Worm (Caenorhabditis elegans): ENCODE measurements around the gene R07B7.9.

The R07B7.9 gene

DNA sequence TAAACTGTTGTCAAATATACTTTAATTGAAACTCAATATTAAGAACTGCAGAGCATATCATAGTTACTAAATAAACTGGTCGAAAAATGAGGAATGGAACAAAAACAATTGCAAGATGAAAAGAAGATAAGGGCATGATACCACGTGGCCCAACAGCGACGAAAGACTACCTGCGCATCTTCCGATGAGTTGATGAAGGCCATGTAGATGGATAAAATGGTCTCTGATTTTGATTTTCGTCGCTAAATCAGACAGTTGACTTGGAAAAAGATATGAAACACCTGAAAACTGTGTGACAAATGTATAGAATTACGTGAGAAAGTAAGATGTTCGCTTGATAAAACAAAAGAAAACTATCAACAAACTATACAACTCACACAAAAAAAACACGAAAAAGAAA is 8.7 kb downstream of the R07B7.9 start:
- TF ChIP-seq flt-1 (GFP tag; IDR thresholded peaks at IDR 0.05) = no peak
- TF ChIP-seq tra-4 (tag; optimal IDR thresholded peaks at IDR 0.05) = no peak

DNA sequence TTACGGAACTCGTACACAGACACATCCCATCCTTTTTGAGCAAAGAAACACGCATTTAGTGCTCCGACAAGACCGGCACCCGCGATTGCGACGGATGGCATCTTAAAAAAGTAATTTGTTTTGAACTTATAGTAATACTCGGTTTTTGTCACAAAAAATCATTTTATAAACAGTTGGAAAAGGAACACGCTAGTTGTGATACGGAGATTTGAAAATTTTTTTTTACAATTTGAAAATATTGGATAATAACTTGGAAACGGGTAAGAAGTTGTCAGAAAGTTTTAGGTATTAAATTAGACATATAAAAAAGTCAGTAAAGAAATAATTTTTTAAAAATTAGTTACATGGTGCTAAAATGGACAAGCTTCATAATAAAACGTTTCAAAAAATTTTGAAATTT is 9.8 kb downstream of the R07B7.9 start, which contains the start of gene kmo-1:
Gene kmo-1 (minus strand): TSS at position 101 of the 400 bp plus-strand sequence.
- TF ChIP-seq ama-1 (optimal IDR thresholded peaks at IDR 0.05) (no peak), tra-4 (tag; optimal IDR thresholded peaks at IDR 0.05) (no peak), aly-1 (tag; optimal IDR thresholded peaks at IDR 0.05) (no peak), hmbx-1 (tag; optimal IDR thresholded peaks at IDR 0.05) (no peak), F13C5.2 (tag; optimal IDR thresholded peaks at IDR 0.05) (no peak), flt-1 (GFP tag; IDR thresholded peaks at IDR 0.05) (no peak), B0310.2 (tag; optimal IDR thresholded peaks at IDR 0.05) (no peak), scrt-1 (GFP tag; IDR thresholded peaks at IDR 0.05) (no peak), hnd-1 (tag; optimal IDR thresholded peaks at IDR 0.05) (no peak), ceh-36 (tag; optimal IDR thresholded peaks at IDR 0.05) (no peak), ceh-13 (GFP tag; optimal IDR thresholded peaks at IDR 0.05) (no peak), tbx-11 (GFP tag; IDR thresholded peaks at IDR 0.05) (no peak), pes-1 (GFP tag; IDR thresholded peaks at IDR 0.05) (no peak), hmg-4 (GFP tag; optimal IDR thresholded peaks at IDR 0.05) (no peak)

DNA sequence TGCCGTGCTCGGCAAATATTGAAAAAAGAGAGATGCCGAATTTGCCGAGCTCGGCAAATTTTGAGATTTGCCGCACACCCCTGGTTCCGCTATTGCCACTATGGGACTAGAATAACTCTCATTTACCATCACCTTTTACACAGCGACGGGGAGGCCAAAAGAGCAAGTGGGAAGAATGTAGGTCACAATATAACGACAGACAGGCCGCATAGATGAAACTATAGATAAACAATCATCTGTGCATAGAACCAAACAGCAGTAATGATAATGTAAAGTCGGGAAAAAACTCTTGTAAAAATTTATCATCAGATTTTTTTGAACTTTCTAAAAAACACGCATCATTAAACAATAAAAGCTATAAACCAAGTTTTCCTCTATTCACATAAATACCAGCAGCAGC is 11.7 kb downstream of the R07B7.9 start, which contains the start of gene kmo-2:
Gene kmo-2 (minus strand): TSS at position 101 of the 400 bp plus-strand sequence.
- TF ChIP-seq scrt-1 (GFP tag; IDR thresholded peaks at IDR 0.05) (no peak), ceh-36 (tag; optimal IDR thresholded peaks at IDR 0.05) (no peak), tra-4 (tag; optimal IDR thresholded peaks at IDR 0.05) (no peak), ets-7 (tag; optimal IDR thresholded peaks at IDR 0.05) (no peak), hmbx-1 (tag; optimal IDR thresholded peaks at IDR 0.05) (no peak), tbx-37 (GFP tag; conservative IDR thresholded peaks at IDR 0.05) (no peak), B0310.2 (tag; optimal IDR thresholded peaks at IDR 0.05) (no peak), hmg-4 (GFP tag; optimal IDR thresholded peaks at IDR 0.05) (no peak)

- TF ChIP-seq hmg-4 (GFP tag; optimal IDR thresholded peaks at IDR 0.05) = no peak
- TF ChIP-seq F13C5.2 (tag; optimal IDR thresholded peaks at IDR 0.05) = no peak
- no peak for TF ChIP-seq pes-1 (GFP tag; IDR thresholded peaks at IDR 0.05)
- no peak for TF ChIP-seq tbx-11 (GFP tag; IDR thresholded peaks at IDR 0.05)
- TF ChIP-seq tbx-37 (GFP tag; conservative IDR thresholded peaks at IDR 0.05) = no peak
- TF ChIP-seq tra-4 (tag; optimal IDR thresholded peaks at IDR 0.05) = no peak
- no peak for TF ChIP-seq hmbx-1 (tag; optimal IDR thresholded peaks at IDR 0.05)
- no peak for TF ChIP-seq sea-1 (GFP tag; conservative IDR thresholded peaks at IDR 0.05)
- TF ChIP-seq ceh-13 (GFP tag; optimal IDR thresholded peaks at IDR 0.05) = no peak
- no peak for TF ChIP-seq ama-1 (optimal IDR thresholded peaks at IDR 0.05)
These were observed 14.3 kb downstream of the R07B7.9 start for ce11 chrV:12065859-12066258.

DNA sequence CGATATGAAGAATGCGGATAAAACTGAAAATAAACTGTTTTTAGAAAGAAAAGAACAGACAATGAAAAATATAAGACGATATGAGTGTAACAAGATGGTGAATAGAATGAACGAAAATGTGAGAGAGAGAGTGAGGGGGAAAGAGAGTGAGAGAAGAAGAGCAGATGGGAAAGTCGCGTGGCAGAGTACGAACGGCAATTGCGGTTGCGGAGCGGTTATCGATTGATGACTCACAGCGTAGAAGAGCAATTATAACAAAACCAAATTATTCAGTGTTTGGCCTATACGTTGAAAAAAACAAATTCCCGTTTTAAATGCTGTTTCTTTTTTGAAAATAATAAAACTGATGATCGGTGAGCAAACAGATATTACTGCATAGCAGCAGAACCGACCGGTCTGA is 14.8 kb downstream of the R07B7.9 start, which contains the start of gene pqn-53:
Gene pqn-53 (minus strand): TSS at position 23 of the 400 bp plus-strand sequence.
- TF ChIP-seq pes-1 (GFP tag; IDR thresholded peaks at IDR 0.05) = no peak
- TF ChIP-seq ceh-13 (GFP tag; optimal IDR thresholded peaks at IDR 0.05) = no peak
- TF ChIP-seq tra-4 (tag; optimal IDR thresholded peaks at IDR 0.05) = no peak
- TF ChIP-seq ama-1 (optimal IDR thresholded peaks at IDR 0.05) = no peak
- TF ChIP-seq B0310.2 (tag; optimal IDR thresholded peaks at IDR 0.05) = no peak
- no peak for TF ChIP-seq hmbx-1 (tag; optimal IDR thresholded peaks at IDR 0.05)
- TF ChIP-seq scrt-1 (GFP tag; IDR thresholded peaks at IDR 0.05) = no peak
- no peak for TF ChIP-seq aly-1 (tag; optimal IDR thresholded peaks at IDR 0.05)
- TF ChIP-seq hnd-1 (tag; optimal IDR thresholded peaks at IDR 0.05) = no peak
- no peak for TF ChIP-seq F13C5.2 (tag; optimal IDR thresholded peaks at IDR 0.05)
- no peak for TF ChIP-seq ceh-36 (tag; optimal IDR thresholded peaks at IDR 0.05)
- no peak for TF ChIP-seq sea-1 (GFP tag; conservative IDR thresholded peaks at IDR 0.05)
- TF ChIP-seq hmg-4 (GFP tag; optimal IDR thresholded peaks at IDR 0.05) = no peak
- no peak for TF ChIP-seq flt-1 (GFP tag; IDR thresholded peaks at IDR 0.05)
- TF ChIP-seq tbx-11 (GFP tag; IDR thresholded peaks at IDR 0.05) = no peak
- TF ChIP-seq ets-7 (tag; optimal IDR thresholded peaks at IDR 0.05) = no peak

DNA sequence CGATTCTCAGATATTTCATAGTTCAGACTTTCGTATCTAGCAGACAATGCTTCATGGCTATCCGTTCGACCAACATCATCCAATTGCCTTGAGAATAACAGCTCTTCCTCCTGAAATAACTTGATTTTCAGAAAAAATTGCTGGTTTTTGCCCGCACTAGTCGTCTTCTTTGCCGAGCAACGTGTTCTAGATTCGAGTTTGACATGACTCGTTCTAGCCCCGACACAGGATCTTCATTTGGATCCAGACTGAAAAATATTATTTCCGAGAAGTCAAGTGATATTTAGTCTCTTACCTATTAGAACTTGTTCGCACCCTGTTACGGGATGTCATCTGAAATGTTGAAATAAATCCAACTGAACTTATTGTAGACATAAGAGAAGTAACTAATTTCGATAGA is 17.1 kb downstream of the R07B7.9 start, which contains the start of gene clh-6:
Gene clh-6 (minus strand): TSS at position 333 of the 400 bp plus-strand sequence.
- TF ChIP-seq tbx-37 (GFP tag; conservative IDR thresholded peaks at IDR 0.05) = no peak
- peak; percentile 79 for TF ChIP-seq ama-1 (optimal IDR thresholded peaks at IDR 0.05)

DNA sequence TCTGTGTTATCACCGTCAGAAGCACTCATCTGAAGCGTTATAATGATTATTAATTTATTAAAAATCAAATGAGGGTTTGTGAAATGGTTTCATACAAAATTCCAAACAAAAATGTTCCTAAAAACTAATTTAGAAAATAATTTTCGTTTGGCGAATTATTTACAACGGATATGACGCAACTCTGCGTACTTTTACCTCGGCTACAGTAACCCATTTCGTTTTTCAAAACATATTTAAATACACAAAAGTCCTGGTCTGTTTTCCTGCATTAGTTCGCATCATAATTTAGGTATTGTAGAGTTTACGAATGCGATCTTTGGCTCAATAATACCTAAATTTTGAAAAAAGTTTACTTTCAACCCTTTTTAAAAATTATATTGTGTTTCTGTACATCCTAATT is 20.5 kb downstream of the R07B7.9 start, which contains the start of gene R07B7.2:
Gene R07B7.2 (minus strand): TSS at position 35 of the 400 bp plus-strand sequence.
- no peak for TF ChIP-seq hmg-4 (GFP tag; optimal IDR thresholded peaks at IDR 0.05)
- TF ChIP-seq pes-1 (GFP tag; IDR thresholded peaks at IDR 0.05) = no peak
- no peak for TF ChIP-seq ets-7 (tag; optimal IDR thresholded peaks at IDR 0.05)
- no peak for TF ChIP-seq aly-1 (tag; optimal IDR thresholded peaks at IDR 0.05)
- TF ChIP-seq ceh-13 (GFP tag; optimal IDR thresholded peaks at IDR 0.05) = no peak
- no peak for TF ChIP-seq F13C5.2 (tag; optimal IDR thresholded peaks at IDR 0.05)
- no peak for TF ChIP-seq hnd-1 (tag; optimal IDR thresholded peaks at IDR 0.05)
- no peak for TF ChIP-seq hmbx-1 (tag; optimal IDR thresholded peaks at IDR 0.05)
- no peak for TF ChIP-seq flt-1 (GFP tag; IDR thresholded peaks at IDR 0.05)
- TF ChIP-seq ceh-36 (tag; optimal IDR thresholded peaks at IDR 0.05) = no peak
- TF ChIP-seq tra-4 (tag; optimal IDR thresholded peaks at IDR 0.05) = no peak
- TF ChIP-seq B0310.2 (tag; optimal IDR thresholded peaks at IDR 0.05) = no peak
- TF ChIP-seq scrt-1 (GFP tag; IDR thresholded peaks at IDR 0.05) = no peak
- TF ChIP-seq tbx-37 (GFP tag; conservative IDR thresholded peaks at IDR 0.05) = no peak
- TF ChIP-seq sea-1 (GFP tag; conservative IDR thresholded peaks at IDR 0.05) = no peak
- TF ChIP-seq ama-1 (optimal IDR thresholded peaks at IDR 0.05) = no peak
- no peak for TF ChIP-seq tbx-11 (GFP tag; IDR thresholded peaks at IDR 0.05)

ce11 chrV:12053598-12053997 is 26.6 kb downstream of the R07B7.9 start, which contains the start of gene F10C2.7:
TSS of gene F10C2.7 (plus strand) at chrV:12053898.
- no peak for TF ChIP-seq hnd-1 (tag; optimal IDR thresholded peaks at IDR 0.05)
- no peak for TF ChIP-seq ceh-36 (tag; optimal IDR thresholded peaks at IDR 0.05)
- TF ChIP-seq scrt-1 (GFP tag; IDR thresholded peaks at IDR 0.05) = no peak
- no peak for TF ChIP-seq pes-1 (GFP tag; IDR thresholded peaks at IDR 0.05)
- TF ChIP-seq tra-4 (tag; optimal IDR thresholded peaks at IDR 0.05) = no peak
- no peak for TF ChIP-seq tbx-37 (GFP tag; conservative IDR thresholded peaks at IDR 0.05)
- no peak for TF ChIP-seq flt-1 (GFP tag; IDR thresholded peaks at IDR 0.05)
- no peak for TF ChIP-seq ets-7 (tag; optimal IDR thresholded peaks at IDR 0.05)
- no peak for TF ChIP-seq hmbx-1 (tag; optimal IDR thresholded peaks at IDR 0.05)
- TF ChIP-seq ceh-13 (GFP tag; optimal IDR thresholded peaks at IDR 0.05) = no peak
- no peak for TF ChIP-seq B0310.2 (tag; optimal IDR thresholded peaks at IDR 0.05)
- TF ChIP-seq ama-1 (optimal IDR thresholded peaks at IDR 0.05) = no peak
- TF ChIP-seq sea-1 (GFP tag; conservative IDR thresholded peaks at IDR 0.05) = no peak
- TF ChIP-seq tbx-11 (GFP tag; IDR thresholded peaks at IDR 0.05) = no peak
- TF ChIP-seq hmg-4 (GFP tag; optimal IDR thresholded peaks at IDR 0.05) = no peak
- no peak for TF ChIP-seq aly-1 (tag; optimal IDR thresholded peaks at IDR 0.05)
